Worm (Caenorhabditis elegans) whole organism, young adult: ENCODE results near the gene C31G12.3.

Source experiments
- C17E4.6 ChIP-seq: fragments of 200-800 bp; sonication (Bioruptor generic); IDR thresholded peaks from 2 replicates; pipeline ENCODE4 v1.3.6; 2022; ENCODE audit warnings: missing genetic modification reagents, missing genetic modification characterization, missing compliant biosample characterization
- ZK185.1 ChIP-seq: sonication (generic microtip); optimal IDR thresholded peaks from 2 replicates; lab custom pipeline; 2016; ENCODE audit warnings: mild to moderate bottlenecking, missing genetic modification characterization, missing compliant biosample characterization; ENCODE audit not compliant: poor library complexity, severe bottlenecking
- ama-1 ChIP-seq, 3 experiments: fragments of 150-350 bp in 1 of 3; sonication (generic microtip) in 2 of 3; optimal IDR thresholded peaks; 2 replicates each; lab custom pipeline; 2014 to 2018; ENCODE audit warnings: missing biosample characterization in 2 of 3, missing genetic modification characterization in 2 of 3, missing genetic modification reagents in 2 of 3
- snpc-4 ChIP-seq, 5 experiments: fragments of 150-350 bp in 1 of 5; sonication (generic microtip) in 4 of 5; optimal IDR thresholded peaks; 2 replicates each; lab custom pipeline; 2014 to 2018; ENCODE audit warnings: missing genetic modification characterization in 5 of 5, missing biosample characterization in 3 of 5, antibody characterized with exemption in 2 of 5, mild to moderate bottlenecking in 2 of 5, missing compliant biosample characterization in 2 of 5, missing genotype in 2 of 5, moderate library complexity in 2 of 5, missing genetic modification reagents in 1 of 5
- unc-130 ChIP-seq: sonication (generic microtip); optimal IDR thresholded peaks from 2 replicates; lab custom pipeline; 2016; ENCODE audit warnings: missing genetic modification reagents, missing genetic modification characterization, missing compliant biosample characterization

DNA sequence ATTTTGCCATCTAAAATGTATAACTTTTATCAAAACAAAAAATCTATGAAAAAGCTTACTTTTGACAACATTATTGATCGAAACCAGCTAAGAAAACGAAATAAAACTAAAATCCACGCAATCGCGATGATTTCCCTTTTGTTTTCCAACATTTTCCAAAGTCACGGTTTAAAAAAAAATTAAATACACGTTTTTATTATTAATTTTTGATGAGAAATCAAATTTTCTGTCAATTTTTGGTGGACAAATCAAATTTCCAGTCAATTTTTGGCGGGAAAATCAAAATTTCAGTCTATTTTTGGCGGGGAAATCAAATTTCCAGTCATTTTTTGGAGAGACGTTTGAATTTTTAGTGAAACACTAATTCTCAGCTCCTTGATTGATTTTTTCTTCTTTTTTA, 20.3 kb upstream of the C31G12.3 start, which contains the start of gene C14A6.5:
- TF ChIP-seq snpc-4 (GFP tag; optimal IDR thresholded peaks at IDR 0.05; lab: Kevin White, UChicago), result no peak
- TF ChIP-seq snpc-4 (tag; optimal IDR thresholded peaks at IDR 0.05; lab: Kevin White, UChicago), result no peak
- no peak for TF ChIP-seq ama-1 (optimal IDR thresholded peaks at IDR 0.05; lab: Kevin White, UChicago)
- TF ChIP-seq ama-1 (GFP tag; optimal IDR thresholded peaks at IDR 0.05; lab: Kevin White, UChicago), result no peak
- TF ChIP-seq ZK185.1 (tag; lab: Kevin White, UChicago), result no peak
- no peak for TF ChIP-seq unc-130 (GFP tag; lab: Kevin White, UChicago)
- TF ChIP-seq C17E4.6 (GFP tag; lab: Robert Waterston, UW), result no peak
